Worm (Caenorhabditis elegans) whole organism, late embryonic: ENCODE measurements around the gene R144.3.

Experiments used
- C08G9.2 ChIP-seq: sonication (generic microtip); optimal IDR thresholded peaks from 2 replicates; lab custom pipeline; 2016; ENCODE audit warnings: mild to moderate bottlenecking, missing genetic modification characterization, moderate library complexity, missing compliant biosample characterization
- C38D4.7 ChIP-seq: fragments of 200-800 bp; sonication (Bioruptor generic); optimal IDR thresholded peaks from 2 replicates; lab custom pipeline; 2018; ENCODE audit warnings: mild to moderate bottlenecking, missing genetic modification characterization, moderate library complexity, missing compliant biosample characterization
- F13H6.1 ChIP-seq: sonication (generic microtip); optimal IDR thresholded peaks from 2 replicates; lab custom pipeline; 2016; ENCODE audit warnings: missing genetic modification characterization, missing compliant biosample characterization
- K02D7.2 ChIP-seq: sonication (generic microtip); optimal IDR thresholded peaks from 2 replicates; lab custom pipeline; 2017; ENCODE audit warnings: mild to moderate bottlenecking, missing genetic modification characterization, missing compliant biosample characterization
- K09A11.1 ChIP-seq: sonication (generic microtip); optimal IDR thresholded peaks from 2 replicates; lab custom pipeline; 2017; ENCODE audit warnings: antibody characterized with exemption, mild to moderate bottlenecking, missing genetic modification characterization, missing compliant biosample characterization; ENCODE audit not compliant: insufficient read depth
- T23F11.4 ChIP-seq: fragments of 200-800 bp; sonication (Bioruptor generic); optimal IDR thresholded peaks from 2 replicates; lab custom pipeline; 2018; ENCODE audit warnings: mild to moderate bottlenecking, missing genetic modification characterization, missing compliant biosample characterization
- ama-1 ChIP-seq: fragments of 150-350 bp; optimal IDR thresholded peaks from 2 replicates; lab custom pipeline; 2014
- ceh-14 ChIP-seq: sonication (generic microtip); optimal IDR thresholded peaks from 2 replicates; lab custom pipeline; 2016; ENCODE audit warnings: missing genotype, missing genetic modification characterization, missing compliant biosample characterization
- ceh-18 ChIP-seq: sonication (generic microtip); optimal IDR thresholded peaks from 2 replicates; lab custom pipeline; 2016; ENCODE audit warnings: missing genetic modification characterization, missing compliant biosample characterization
- ceh-19 ChIP-seq: fragments of 200-800 bp; sonication (Bioruptor generic); optimal IDR thresholded peaks from 2 replicates; lab custom pipeline; 2018; ENCODE audit warnings: mild to moderate bottlenecking, missing genetic modification characterization, missing compliant biosample characterization
- ceh-24 ChIP-seq: sonication (generic microtip); optimal IDR thresholded peaks from 2 replicates; lab custom pipeline; 2016; ENCODE audit warnings: mild to moderate bottlenecking, missing genetic modification characterization, missing compliant biosample characterization
- ceh-30 ChIP-seq: fragments of 150-350 bp; optimal IDR thresholded peaks from 2 replicates; lab custom pipeline; 2014; ENCODE audit warnings: missing biosample characterization, missing genetic modification characterization
- ceh-34 ChIP-seq: sonication (generic microtip); optimal IDR thresholded peaks from 2 replicates; lab custom pipeline; 2016; ENCODE audit warnings: mild to moderate bottlenecking, missing genetic modification characterization, missing compliant biosample characterization
- ceh-48 ChIP-seq: sonication (generic microtip); optimal IDR thresholded peaks from 2 replicates; lab custom pipeline; 2016; ENCODE audit warnings: missing genetic modification characterization, inconsistent platforms, missing compliant biosample characterization
- ceh-6 ChIP-seq: fragments of 200-800 bp; sonication (Bioruptor generic); optimal IDR thresholded peaks from 2 replicates; lab custom pipeline; 2018; ENCODE audit warnings: mild to moderate bottlenecking, missing genetic modification characterization, missing compliant biosample characterization
- ceh-9 ChIP-seq: sonication (generic microtip); optimal IDR thresholded peaks from 2 replicates; lab custom pipeline; 2016; ENCODE audit warnings: mild to moderate bottlenecking, missing genetic modification characterization, inconsistent platforms, missing compliant biosample characterization
- che-1 ChIP-seq: sonication (generic microtip); optimal IDR thresholded peaks from 2 replicates; lab custom pipeline; 2016; ENCODE audit warnings: mild to moderate bottlenecking, missing genetic modification characterization, missing compliant biosample characterization
- dve-1 ChIP-seq: sonication (generic microtip); optimal IDR thresholded peaks from 2 replicates; lab custom pipeline; 2017; ENCODE audit warnings: antibody characterized with exemption, mild to moderate bottlenecking, missing genetic modification characterization, missing compliant biosample characterization
- elt-2 ChIP-seq: sonication (generic microtip); optimal IDR thresholded peaks from 2 replicates; lab custom pipeline; 2016; ENCODE audit warnings: missing genetic modification reagents, missing genetic modification characterization, missing compliant biosample characterization
- elt-4 ChIP-seq: sonication (generic microtip); optimal IDR thresholded peaks from 2 replicates; lab custom pipeline; 2016; ENCODE audit warnings: missing genetic modification characterization, missing compliant biosample characterization
- ets-4 ChIP-seq: sonication (generic microtip); optimal IDR thresholded peaks from 2 replicates; lab custom pipeline; 2016; ENCODE audit warnings: missing genetic modification characterization, missing compliant biosample characterization
- eyg-1 ChIP-seq: sonication (generic microtip); optimal IDR thresholded peaks from 2 replicates; lab custom pipeline; 2016; ENCODE audit warnings: missing genotype, missing genetic modification characterization, missing compliant biosample characterization
- fax-1 ChIP-seq: sonication (generic microtip); optimal IDR thresholded peaks from 2 replicates; lab custom pipeline; 2016; ENCODE audit warnings: missing genotype, missing genetic modification characterization, missing compliant biosample characterization
- fkh-6 ChIP-seq: sonication (generic microtip); optimal IDR thresholded peaks from 2 replicates; lab custom pipeline; 2016; ENCODE audit warnings: missing genetic modification characterization, missing compliant biosample characterization
- hlh-13 ChIP-seq: fragments of 200-800 bp; sonication (Bioruptor generic); optimal IDR thresholded peaks from 2 replicates; lab custom pipeline; 2018; ENCODE audit warnings: mild to moderate bottlenecking, missing genetic modification characterization, missing compliant biosample characterization
- hlh-15 ChIP-seq: sonication (generic microtip); optimal IDR thresholded peaks from 2 replicates; lab custom pipeline; 2016; ENCODE audit warnings: missing genetic modification characterization, missing compliant biosample characterization
- hlh-6 ChIP-seq: sonication (generic microtip); optimal IDR thresholded peaks from 2 replicates; lab custom pipeline; 2016; ENCODE audit warnings: missing genotype, missing genetic modification characterization, missing compliant biosample characterization
- hlh-8 ChIP-seq: sonication (generic microtip); optimal IDR thresholded peaks from 2 replicates; lab custom pipeline; 2016; ENCODE audit warnings: missing genotype, missing genetic modification characterization, missing compliant biosample characterization
- lim-6 ChIP-seq: sonication (generic microtip); optimal IDR thresholded peaks from 2 replicates; lab custom pipeline; 2016; ENCODE audit warnings: missing genetic modification characterization, missing compliant biosample characterization
- lin-11 ChIP-seq: fragments of 200-800 bp; sonication (Bioruptor generic); optimal IDR thresholded peaks from 2 replicates; lab custom pipeline; 2018; ENCODE audit warnings: mild to moderate bottlenecking, missing genetic modification characterization, missing compliant biosample characterization
- madf-2 ChIP-seq: sonication (generic microtip); optimal IDR thresholded peaks from 2 replicates; lab custom pipeline; 2017; ENCODE audit warnings: missing genetic modification characterization, missing compliant biosample characterization
- mec-3 ChIP-seq: sonication (generic microtip); optimal IDR thresholded peaks from 2 replicates; lab custom pipeline; 2016; ENCODE audit warnings: borderline replicate concordance, missing genetic modification characterization, missing compliant biosample characterization
- nfya-1 ChIP-seq: sonication (generic microtip); optimal IDR thresholded peaks from 2 replicates; lab custom pipeline; 2017; ENCODE audit warnings: missing genetic modification characterization, mild to moderate bottlenecking, missing compliant biosample characterization, antibody characterized with exemption, moderate library complexity
- nhr-11 ChIP-seq: fragments of 150-350 bp; optimal IDR thresholded peaks from 2 replicates; lab custom pipeline; 2014; ENCODE audit warnings: missing biosample characterization, missing genetic modification characterization
- nhr-232 ChIP-seq: sonication (generic microtip); optimal IDR thresholded peaks from 2 replicates; lab custom pipeline; 2016; ENCODE audit warnings: missing genetic modification characterization, missing compliant biosample characterization
- npax-4 ChIP-seq: sonication (generic microtip); optimal IDR thresholded peaks from 2 replicates; lab custom pipeline; 2016; ENCODE audit warnings: missing genetic modification characterization, missing compliant biosample characterization
- odd-2 ChIP-seq: sonication (generic microtip); optimal IDR thresholded peaks from 2 replicates; lab custom pipeline; 2017; ENCODE audit warnings: antibody characterized with exemption, mild to moderate bottlenecking, missing genetic modification characterization, missing compliant biosample characterization
- pag-3 ChIP-seq: sonication (generic microtip); optimal IDR thresholded peaks from 2 replicates; lab custom pipeline; 2016; ENCODE audit warnings: missing compliant biosample characterization, missing genetic modification characterization, borderline replicate concordance
- pat-9 ChIP-seq: fragments of 200-800 bp; sonication (Bioruptor generic); optimal IDR thresholded peaks from 2 replicates; lab custom pipeline; 2018; ENCODE audit warnings: mild to moderate bottlenecking, missing genetic modification characterization, moderate library complexity, missing compliant biosample characterization
- pax-1 ChIP-seq: fragments of 150-350 bp; optimal IDR thresholded peaks from 2 replicates; lab custom pipeline; 2014; ENCODE audit warnings: missing biosample characterization, missing genetic modification characterization
- pha-2 ChIP-seq: sonication (generic microtip); optimal IDR thresholded peaks from 2 replicates; lab custom pipeline; 2017; ENCODE audit warnings: mild to moderate bottlenecking, missing genetic modification characterization, missing compliant biosample characterization
- pha-4 ChIP-seq: fragments of 150-350 bp; optimal IDR thresholded peaks from 2 replicates; lab custom pipeline; 2018; ENCODE audit warnings: missing biosample characterization, missing genetic modification reagents, missing genetic modification characterization
- pros-1 ChIP-seq: fragments of 150-350 bp; optimal IDR thresholded peaks from 2 replicates; lab custom pipeline; 2014; ENCODE audit warnings: missing biosample characterization, missing genetic modification reagents, missing genetic modification characterization
- ref-2 ChIP-seq: sonication (generic microtip); optimal IDR thresholded peaks from 2 replicates; lab custom pipeline; 2016; ENCODE audit warnings: missing genetic modification characterization, missing compliant biosample characterization
- rnt-1 ChIP-seq: sonication (generic microtip); optimal IDR thresholded peaks from 2 replicates; lab custom pipeline; 2016; ENCODE audit warnings: missing genetic modification characterization, missing compliant biosample characterization
- sox-2 ChIP-seq: fragments of 200-800 bp; sonication (Bioruptor generic); IDR thresholded peaks from 2 replicates; pipeline ENCODE4 v1.3.6; 2022; ENCODE audit warnings: missing genetic modification reagents, missing genetic modification characterization, missing compliant biosample characterization
- sox-4 ChIP-seq: sonication (generic microtip); optimal IDR thresholded peaks from 2 replicates; lab custom pipeline; 2017; ENCODE audit warnings: mild to moderate bottlenecking, missing genetic modification characterization, inconsistent platforms, missing compliant biosample characterization
- tbx-2 ChIP-seq: sonication (generic microtip); optimal IDR thresholded peaks from 2 replicates; lab custom pipeline; 2016; ENCODE audit warnings: missing genetic modification characterization, missing compliant biosample characterization
- ttx-3 ChIP-seq: sonication (generic microtip); optimal IDR thresholded peaks from 2 replicates; lab custom pipeline; 2016; ENCODE audit warnings: missing genetic modification reagents, missing genetic modification characterization, missing compliant biosample characterization
- unc-42 ChIP-seq: sonication (generic microtip); optimal IDR thresholded peaks from 2 replicates; lab custom pipeline; 2016; ENCODE audit warnings: missing genotype, missing genetic modification characterization, missing compliant biosample characterization
- unc-86 ChIP-seq: sonication (generic microtip); optimal IDR thresholded peaks from 2 replicates; lab custom pipeline; 2016; ENCODE audit warnings: missing genetic modification characterization, missing compliant biosample characterization
- zip-5 ChIP-seq: sonication (generic microtip); optimal IDR thresholded peaks from 2 replicates; lab custom pipeline; 2016; ENCODE audit warnings: missing genetic modification characterization, missing compliant biosample characterization
- ztf-16 ChIP-seq: sonication (generic microtip); optimal IDR thresholded peaks from 2 replicates; lab custom pipeline; 2017; ENCODE audit warnings: missing genetic modification characterization, missing compliant biosample characterization

The R144.3 gene

ce11 chrIII:5013915-5014346 lies 7.9 kb upstream of the R144.3 start (continued):
- TF ChIP-seq hlh-13 (GFP tag; lab: Kevin White, UChicago) (no peak), C08G9.2 (tag; lab: Kevin White, UChicago) (peak; percentile 48), K02D7.2 (tag; lab: Kevin White, UChicago) (no peak), nhr-232 (tag; lab: Kevin White, UChicago) (peak; percentile 42), ceh-30 (tag; lab: Kevin White, UChicago) (no peak), lim-6 (peak; percentile 58), dve-1 (peak; percentile 38), rnt-1 (peak; percentile 90), nfya-1 (tag; lab: Kevin White, UChicago) (peak; percentile 96), hlh-15 (tag; lab: Kevin White, UChicago) (no peak), madf-2 (tag; lab: Kevin White, UChicago) (peak; percentile 56), unc-86 (tag; lab: Kevin White, UChicago) (no peak), ceh-48 (tag; lab: Kevin White, UChicago) (peak; percentile 43), lin-11 (no peak), ceh-34 (peak; percentile 91), pat-9 (no peak), ceh-24 (tag; lab: Kevin White, UChicago) (no peak), ttx-3 (no peak), ama-1 (no peak), zip-5 (tag; lab: Kevin White, UChicago) (no peak), sox-2 (GFP tag; lab: Robert Waterston, UW) (peak; percentile 53; the same call in 1 of the 2 replicates), elt-2 (tag; lab: Kevin White, UChicago) (peak; percentile 20), sox-4 (tag; lab: Kevin White, UChicago) (peak; percentile 32), elt-4 (tag; lab: Kevin White, UChicago) (no peak), pax-1 (tag; lab: Kevin White, UChicago) (peak; percentile 67), C38D4.7 (GFP tag; lab: Kevin White, UChicago) (no peak), eyg-1 (tag; lab: Kevin White, UChicago) (peak; percentile 40), ceh-14 (peak; percentile 87), hlh-6 (tag; lab: Kevin White, UChicago) (peak; percentile 54), pros-1 (tag; lab: Kevin White, UChicago) (peak; percentile 84), unc-42 (tag; lab: Kevin White, UChicago) (peak; percentile 96), nhr-11 (tag; lab: Kevin White, UChicago) (no peak), pha-2 (tag; lab: Kevin White, UChicago) (peak; percentile 70), npax-4 (no peak), fax-1 (tag; lab: Kevin White, UChicago) (peak; percentile 39), mec-3 (peak; percentile 38), hlh-8 (tag; lab: Kevin White, UChicago) (peak; percentile 65), K09A11.1 (tag; lab: Kevin White, UChicago) (peak; percentile 28), F13H6.1 (peak; percentile 86), tbx-2 (tag; lab: Kevin White, UChicago) (peak; percentile 97), ceh-6 (GFP tag; lab: Kevin White, UChicago) (no peak), pha-4 (tag; lab: Kevin White, UChicago) (no peak), ref-2 (tag; lab: Kevin White, UChicago) (peak; percentile 92), che-1 (no peak), ceh-9 (tag; lab: Kevin White, UChicago) (no peak), ceh-19 (GFP tag; lab: Kevin White, UChicago) (peak; percentile 74), ets-4 (peak; percentile 84), odd-2 (peak; percentile 29), fkh-6 (no peak), ceh-18 (tag; lab: Kevin White, UChicago) (peak; percentile 96), ztf-16 (tag; lab: Kevin White, UChicago) (no peak), pag-3 (tag; lab: Kevin White, UChicago) (peak; percentile 51), T23F11.4 (GFP tag; lab: Kevin White, UChicago) (peak; percentile 51)
- TF ChIP-seq, all 69 proteins: peak for 41
